Fruit fly (Drosophila melanogaster): ENCODE measurements around the gene FMRFaR.

Gene FMRFaR

dm6 chr3L:3046325-3047156, 45.0 kb downstream of the FMRFaR start, which contains the start of the genes scramb2 and Sk2 (continued):
- TF ChIP-seq tin (GFP tag; optimal IDR thresholded peaks at IDR 0.05) (peak; percentile 95), Dll (GFP tag; IDR thresholded peaks at IDR 0.05; ENCODE audit: partially characterized antibody) (peak; percentile 47; the same call in 1 of the 4 replicates), Atf3 (GFP tag; optimal IDR thresholded peaks at IDR 0.05) (peak; percentile 82), nerfin-2 (GFP tag; IDR thresholded peaks at IDR 0.05; ENCODE audit: partially characterized antibody) (no peak), CG9215 (GFP tag; IDR thresholded peaks at IDR 0.05) (peak; percentile 85), Ssrp (tag; optimal IDR thresholded peaks at IDR 0.05) (peak; percentile 92), en (GFP tag; optimal IDR thresholded peaks at IDR 0.05) (peak; percentile 55), Hr3 (GFP tag; optimal IDR thresholded peaks at IDR 0.05) (peak; percentile 91), CG14014 (GFP tag; IDR thresholded peaks at IDR 0.05) (peak; percentile 95), CG17802 (tag; optimal IDR thresholded peaks at IDR 0.05) (peak; percentile 74), Deaf1 (tag; optimal IDR thresholded peaks at IDR 0.05) (peak; percentile 76), CG8765 (GFP tag; IDR thresholded peaks at IDR 0.05) (peak; percentile 85), CG14050 (GFP tag; IDR thresholded peaks at IDR 0.05) (peak; percentile 91), Spps (tag; optimal IDR thresholded peaks at IDR 0.05) (peak; percentile 89), Awh (GFP tag; IDR thresholded peaks at IDR 0.05) (peak; percentile 96), ssp (GFP tag; IDR thresholded peaks at IDR 0.05) (peak; percentile 82), tgo (GFP tag; IDR thresholded peaks at IDR 0.05) (peak; percentile 94), Optix (GFP tag; IDR thresholded peaks at IDR 0.05) (peak; percentile 94), CG2889 (GFP tag; IDR thresholded peaks at IDR 0.05) (peak; percentile 87; the same call in 2 of the 3 replicates), Ets65A (GFP tag) (peak; percentile 99), ewg (GFP tag; optimal IDR thresholded peaks at IDR 0.05) (peak; percentile 87), PHDP (tag; optimal IDR thresholded peaks at IDR 0.05) (peak; percentile 96), Ada2b (GFP tag; IDR thresholded peaks at IDR 0.05) (peak; percentile 97), dmrt99B (tag; optimal IDR thresholded peaks at IDR 0.05) (peak; percentile 96), Rfx (GFP tag; IDR thresholded peaks at IDR 0.05) (peak; percentile 96), Mad (GFP tag; optimal IDR thresholded peaks at IDR 0.05) (peak; percentile 91), Usf (GFP tag; optimal IDR thresholded peaks at IDR 0.05) (peak; percentile 87), psq (GFP tag; optimal IDR thresholded peaks at IDR 0.05) (peak; percentile 78), fd96Cb (tag; optimal IDR thresholded peaks at IDR 0.05) (peak; percentile 94), p53 (GFP tag; optimal IDR thresholded peaks at IDR 0.05) (no peak), Bgb (GFP tag; IDR thresholded peaks at IDR 0.05; ENCODE audit: partially characterized antibody) (peak; percentile 32; the same call in 1 of the 2 replicates), HLH4C (GFP tag; IDR thresholded peaks at IDR 0.05; ENCODE audit: partially characterized antibody) (no peak), CG10366 (GFP tag; IDR thresholded peaks at IDR 0.05) (peak; percentile 94), CG10654 (GFP tag; optimal IDR thresholded peaks at IDR 0.05) (peak; percentile 89), disco-r (GFP tag; optimal IDR thresholded peaks at IDR 0.05) (peak; percentile 67), aop (GFP tag; IDR thresholded peaks at IDR 0.05) (peak; percentile 73), ERR (GFP tag; optimal IDR thresholded peaks at IDR 0.05) (peak; percentile 83), Kr (GFP tag; optimal IDR thresholded peaks at IDR 0.05) (no peak), CG17568 (GFP tag; optimal IDR thresholded peaks at IDR 0.05) (peak; percentile 94), CG2199 (GFP tag; IDR thresholded peaks at IDR 0.05) (peak; percentile 94), mam (GFP tag; optimal IDR thresholded peaks at IDR 0.05) (peak; percentile 90), Hsf (GFP tag; optimal IDR thresholded peaks at IDR 0.05) (peak; percentile 94), hkb (optimal IDR thresholded peaks at IDR 0.05) (peak; percentile 58), hkb (GFP tag; IDR thresholded peaks at IDR 0.05) (peak; percentile 98), Dp (GFP tag; optimal IDR thresholded peaks at IDR 0.05) (no peak), fd3F (GFP tag; optimal IDR thresholded peaks at IDR 0.05) (peak; percentile 92), shn (GFP tag; optimal IDR thresholded peaks at IDR 0.05) (peak; percentile 43), exex (tag; optimal IDR thresholded peaks at IDR 0.05) (peak; percentile 71), rib (GFP tag; IDR thresholded peaks at IDR 0.05) (peak; percentile 89), dimm (GFP tag; IDR thresholded peaks at IDR 0.05) (peak; percentile 83)
